Worm (Caenorhabditis elegans): Measurements from ENCODE around the gene srlf-10.

DNA sequence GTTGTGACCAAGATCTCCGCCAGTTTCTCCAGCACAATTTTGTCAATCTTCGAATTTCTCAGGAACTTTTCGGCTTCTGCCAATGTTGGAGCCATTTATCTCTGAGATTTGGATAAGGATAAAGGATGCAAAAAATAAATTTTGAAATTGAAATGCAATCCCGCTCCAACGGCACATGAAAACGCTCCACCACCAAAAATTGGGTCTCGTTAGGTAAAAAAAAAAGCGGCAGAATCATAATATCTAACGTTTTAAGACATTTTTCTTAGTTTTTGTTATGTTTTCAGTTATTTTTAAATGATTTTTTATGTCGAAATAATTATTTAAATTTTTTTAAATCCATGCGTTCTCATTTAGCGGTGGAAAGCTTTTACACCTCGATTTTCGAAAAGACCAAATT is 32.4 kb downstream of the srlf-10 start, which contains the start of gene F45G2.7:
- TF ChIP-seq lin-13 (GFP tag; optimal IDR thresholded peaks at IDR 0.05) (no peak), lin-39 (tag; optimal IDR thresholded peaks at IDR 0.05) (no peak), fos-1 (tag; optimal IDR thresholded peaks at IDR 0.05) (no peak), zag-1 (tag; optimal IDR thresholded peaks at IDR 0.05) (no peak), elt-1 (tag; optimal IDR thresholded peaks at IDR 0.05) (no peak), ama-1 (optimal IDR thresholded peaks at IDR 0.05) (no peak), sma-9 (GFP tag; optimal IDR thresholded peaks at IDR 0.05) (no peak), sma-9 (tag; optimal IDR thresholded peaks at IDR 0.05) (no peak), unc-62 (GFP tag; optimal IDR thresholded peaks at IDR 0.05) (no peak), blmp-1 (tag; optimal IDR thresholded peaks at IDR 0.05; ENCODE audit: insufficient read depth) (no peak), ceh-82 (tag; optimal IDR thresholded peaks at IDR 0.05) (no peak), elt-3 (tag; optimal IDR thresholded peaks at IDR 0.05) (no peak)

Measured in whole organism, L2 larva.